Worm (Caenorhabditis elegans) whole organism, L4 larva: ENCODE results near the gene F25B3.4.
A peak's percentile ranks its signal among the peaks of the same experiment; 100 is the strongest.
"Not testable (repeated sequence)": the region's sequence is repeated elsewhere in the genome, so short reads cannot be mapped to it uniquely, and the experiment has no call there.

Source experiments
- D1046.2 ChIP-seq: fragments of 200-800 bp; sonication (Bioruptor generic); IDR thresholded peaks from 2 replicates; pipeline ENCODE4 v1.3.6; 2022; ENCODE audit warnings: missing genetic modification characterization, missing compliant biosample characterization
- F10B5.3 ChIP-seq: sonication (generic microtip); optimal IDR thresholded peaks from 2 replicates; lab custom pipeline; 2016; ENCODE audit warnings: mild to moderate bottlenecking, missing genetic modification characterization, missing compliant biosample characterization
- F26F4.8 ChIP-seq: fragments of 200-800 bp; sonication (Bioruptor generic); conservative IDR thresholded peaks from 2 replicates; pipeline ENCODE4 v1.3.6; 2022; ENCODE audit warnings: missing genetic modification characterization, missing compliant biosample characterization
- Y105C5A.15 ChIP-seq: fragments of 200-800 bp; sonication (Bioruptor generic); IDR thresholded peaks from 2 replicates; pipeline ENCODE4 v1.3.6; 2022; ENCODE audit warnings: missing genetic modification characterization, missing compliant biosample characterization
- Y48G9A.11 ChIP-seq: fragments of 200-800 bp; sonication (Bioruptor generic); IDR thresholded peaks from 2 replicates; pipeline ENCODE4 v1.3.6; 2022; ENCODE audit warnings: missing genetic modification reagents, missing genetic modification characterization, missing compliant biosample characterization
- Y75B8A.6 ChIP-seq: fragments of 200-800 bp; sonication (Bioruptor generic); IDR thresholded peaks from 2 replicates; pipeline ENCODE4 v1.3.6; 2022; ENCODE audit warnings: missing genetic modification reagents, missing genetic modification characterization, missing compliant biosample characterization
- ZK546.5 ChIP-seq, 2 experiments: sonication (generic microtip); optimal IDR thresholded peaks; 2 replicates each; lab custom pipeline; 2017; ENCODE audit warnings: missing biosample characterization in 2 of 2, missing genetic modification characterization in 2 of 2
- aha-1 ChIP-seq: fragments of 150-350 bp; peaks from one replicate; lab custom pipeline; 2014; ENCODE audit warnings: missing biosample characterization, missing genetic modification characterization
- ceh-62 ChIP-seq: sonication (generic microtip); optimal IDR thresholded peaks from 2 replicates; lab custom pipeline; 2017; ENCODE audit warnings: missing biosample characterization, missing genetic modification characterization
- ctbp-1 ChIP-seq: fragments of 200-800 bp; sonication (Bioruptor generic); IDR thresholded peaks from 2 replicates; pipeline ENCODE4 v1.3.6; 2022; ENCODE audit warnings: missing genetic modification reagents, missing genetic modification characterization, missing compliant biosample characterization
- daf-12 ChIP-seq: fragments of 150-350 bp; optimal IDR thresholded peaks from 2 replicates; lab custom pipeline; 2014; ENCODE audit warnings: missing biosample characterization, missing genetic modification reagents, missing genetic modification characterization
- dmd-6 ChIP-seq: fragments of 200-800 bp; sonication (Bioruptor generic); IDR thresholded peaks from 2 replicates; pipeline ENCODE4 v1.3.6; 2022; ENCODE audit warnings: missing genetic modification reagents, missing genetic modification characterization, missing compliant biosample characterization
- egl-43 ChIP-seq: fragments of 200-800 bp; sonication (Bioruptor generic); IDR thresholded peaks from 2 replicates; pipeline ENCODE4 v1.3.6; 2022; ENCODE audit warnings: missing genetic modification reagents, missing genetic modification characterization, missing compliant biosample characterization
- gei-8 ChIP-seq: fragments of 200-800 bp; sonication (Bioruptor generic); optimal IDR thresholded peaks from 2 replicates; lab custom pipeline; 2018; ENCODE audit warnings: mild to moderate bottlenecking, missing genetic modification characterization, missing compliant biosample characterization
- hlh-30 ChIP-seq: sonication (generic microtip); optimal IDR thresholded peaks from 2 replicates; lab custom pipeline; 2017; ENCODE audit warnings: antibody characterized with exemption, mild to moderate bottlenecking, missing genetic modification characterization, missing compliant biosample characterization; ENCODE audit not compliant: insufficient read depth
- lin-1 ChIP-seq: fragments of 200-800 bp; sonication (Bioruptor generic); IDR thresholded peaks from 2 replicates; pipeline ENCODE4 v1.3.6; 2022; ENCODE audit warnings: missing genetic modification reagents, missing genetic modification characterization, missing compliant biosample characterization
- lin-15B ChIP-seq: fragments of 150-350 bp; sonication (generic microtip); optimal IDR thresholded peaks from 3 replicates; lab custom pipeline; 2014; ENCODE audit warnings: missing biosample characterization, missing genetic modification characterization
- lin-29 ChIP-seq: fragments of 200-800 bp; sonication (Bioruptor generic); IDR thresholded peaks from 2 replicates; pipeline ENCODE4 v1.3.6; 2022; ENCODE audit warnings: missing genetic modification reagents, missing genetic modification characterization, missing compliant biosample characterization
- lin-39 ChIP-seq: fragments of 150-350 bp; optimal IDR thresholded peaks from 2 replicates; lab custom pipeline; 2014; ENCODE audit warnings: missing biosample characterization, missing genetic modification reagents, missing genetic modification characterization
- nhr-237 ChIP-seq: sonication (generic microtip); optimal IDR thresholded peaks from 2 replicates; lab custom pipeline; 2017; ENCODE audit warnings: missing biosample characterization, missing genetic modification characterization
- nhr-25 ChIP-seq: sonication (generic microtip); optimal IDR thresholded peaks from 2 replicates; lab custom pipeline; 2017; ENCODE audit warnings: missing genetic modification characterization, mild to moderate bottlenecking, missing compliant biosample characterization, antibody characterized with exemption, moderate library complexity, borderline replicate concordance; ENCODE audit not compliant: insufficient read depth
- nhr-28 ChIP-seq: fragments of 150-350 bp; optimal IDR thresholded peaks from 2 replicates; lab custom pipeline; 2014; ENCODE audit warnings: missing biosample characterization, missing genetic modification characterization
- nhr-41 ChIP-seq: fragments of 200-800 bp; sonication (Bioruptor generic); IDR thresholded peaks from 2 replicates; pipeline ENCODE4 v1.3.6; 2022; ENCODE audit warnings: missing genetic modification reagents, missing genetic modification characterization, missing compliant biosample characterization
- nhr-77 ChIP-seq: fragments of 150-350 bp; optimal IDR thresholded peaks from 2 replicates; lab custom pipeline; 2014; ENCODE audit warnings: missing biosample characterization, missing genetic modification characterization
- pha-4 ChIP-seq, 2 experiments: fragments of 150-350 bp in 1 of 2; fragments of 200-800 bp in 1 of 2; sonication (Bioruptor generic) in 1 of 2; IDR thresholded peaks in 1 of 2; optimal IDR thresholded peaks in 1 of 2; 2 replicates each; pipeline versions ENCODE4 v1.3.6 to Lab custom; 2014 to 2022; ENCODE audit warnings: missing genetic modification characterization in 2 of 2, missing genetic modification reagents in 2 of 2, missing biosample characterization in 1 of 2, missing compliant biosample characterization in 1 of 2
- sdz-12 ChIP-seq: fragments of 200-800 bp; sonication (Bioruptor generic); optimal IDR thresholded peaks from 2 replicates; lab custom pipeline; 2018; ENCODE audit warnings: mild to moderate bottlenecking, missing genetic modification characterization, missing compliant biosample characterization
- set-16 ChIP-seq: fragments of 200-800 bp; sonication (Bioruptor generic); IDR thresholded peaks from 2 replicates; pipeline ENCODE4 v1.3.6; 2022; ENCODE audit warnings: missing genetic modification reagents, missing genetic modification characterization, missing compliant biosample characterization
- spr-1 ChIP-seq: sonication (generic microtip); optimal IDR thresholded peaks from 2 replicates; lab custom pipeline; 2016; ENCODE audit warnings: mild to moderate bottlenecking, missing genetic modification characterization, missing compliant biosample characterization
- unc-130 ChIP-seq: sonication (generic microtip); optimal IDR thresholded peaks from 2 replicates; lab custom pipeline; 2016; ENCODE audit warnings: missing genetic modification reagents, missing genetic modification characterization, missing compliant biosample characterization
- unc-62 ChIP-seq, 3 experiments: fragments of 150-350 bp in 1 of 3; sonication (generic microtip); optimal IDR thresholded peaks in 2 of 3; peaks in 1 of 3; 1 replicate in 1 of 3; 2 replicates in 2 of 3; lab custom pipeline; 2014 to 2017; ENCODE audit warnings: missing biosample characterization in 3 of 3, missing genetic modification characterization in 3 of 3, missing genetic modification reagents in 3 of 3, missing genotype in 1 of 3

Gene F25B3.4

DNA sequence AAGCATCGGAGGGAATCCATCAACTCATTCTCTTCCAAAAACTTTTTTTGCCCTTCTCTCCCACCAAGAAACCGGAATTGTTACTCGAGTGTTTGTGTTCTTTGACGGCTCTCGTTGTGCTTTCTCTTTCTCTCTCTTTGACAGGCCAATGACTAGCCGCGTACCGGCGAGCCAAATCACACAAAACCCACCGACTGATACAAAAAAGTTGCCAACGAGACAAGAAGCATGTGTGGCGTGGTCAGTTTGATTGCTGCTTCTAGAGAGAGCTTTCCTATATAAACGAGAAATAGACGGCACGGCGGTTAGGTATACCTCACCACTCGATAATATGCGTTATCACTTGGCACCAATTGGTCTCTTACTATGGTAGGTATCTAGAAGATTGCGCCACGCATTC, 47.1 kb upstream of the F25B3.4 start, which contains the start of gene pqn-63:
pqn-63 (plus strand) TSS at position 307 of the 400 bp plus-strand sequence.
- TF ChIP-seq nhr-41 (GFP tag; lab: Robert Waterston, UW) (no peak), dmd-6 (peak; percentile 42; the same call in 1 of the 2 replicates)

DNA sequence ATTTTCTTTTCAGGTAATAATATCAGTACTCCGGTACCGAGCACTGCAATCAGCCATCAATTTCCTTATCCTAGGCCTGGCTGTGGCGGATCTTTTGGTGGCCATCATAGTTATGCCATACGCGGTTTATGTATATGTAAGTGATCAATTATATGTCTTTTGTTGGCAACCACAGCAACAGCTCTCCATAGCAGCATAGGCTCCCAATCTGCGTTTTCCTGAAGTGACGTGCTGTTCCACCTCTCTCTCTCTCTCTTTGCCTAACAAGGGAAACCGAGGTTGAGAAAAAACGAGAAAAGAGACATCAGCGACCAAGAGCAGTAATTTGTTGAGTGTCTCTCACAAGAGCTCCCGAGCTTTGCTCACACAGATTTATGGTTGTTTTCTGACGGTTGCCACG, 40.6 kb upstream of the F25B3.4 start:
- no peak for TF ChIP-seq aha-1 (tag; lab: Kevin White, UChicago)
- TF ChIP-seq nhr-28 (tag; lab: Kevin White, UChicago): no peak
- no peak for TF ChIP-seq nhr-25 (tag; lab: Kevin White, UChicago)
- no peak for TF ChIP-seq gei-8 (GFP tag; lab: Kevin White, UChicago)
- peak in 1 of 2 experiments; percentile 92 for TF ChIP-seq unc-62 (GFP tag; optimal IDR thresholded peaks at IDR 0.05 in 1 of 2; lab: Kevin White, UChicago)
- no peak for TF ChIP-seq unc-62 (tag; optimal IDR thresholded peaks at IDR 0.05; lab: Kevin White, UChicago)
- TF ChIP-seq lin-15B (tag; lab: Kevin White, UChicago): no peak
- no peak for TF ChIP-seq spr-1 (tag; lab: Kevin White, UChicago)
- no peak for TF ChIP-seq lin-29 (GFP tag; lab: Robert Waterston, UW)
- TF ChIP-seq lin-39: no peak
- no peak for TF ChIP-seq dmd-6
- TF ChIP-seq egl-43 (GFP tag; lab: Robert Waterston, UW): 0 out of 2 replicates have a peak, but pooled peaks have one; percentile 22
- no peak for TF ChIP-seq ZK546.5 (tag; optimal IDR thresholded peaks at IDR 0.05; lab: Kevin White, UChicago)
- no peak for TF ChIP-seq nhr-77 (tag; lab: Kevin White, UChicago)
- TF ChIP-seq daf-12: no peak
- TF ChIP-seq hlh-30: no peak
- TF ChIP-seq D1046.2 (GFP tag; lab: Robert Waterston, UW): no peak
- no peak for TF ChIP-seq Y75B8A.6
- no peak for TF ChIP-seq sdz-12

DNA sequence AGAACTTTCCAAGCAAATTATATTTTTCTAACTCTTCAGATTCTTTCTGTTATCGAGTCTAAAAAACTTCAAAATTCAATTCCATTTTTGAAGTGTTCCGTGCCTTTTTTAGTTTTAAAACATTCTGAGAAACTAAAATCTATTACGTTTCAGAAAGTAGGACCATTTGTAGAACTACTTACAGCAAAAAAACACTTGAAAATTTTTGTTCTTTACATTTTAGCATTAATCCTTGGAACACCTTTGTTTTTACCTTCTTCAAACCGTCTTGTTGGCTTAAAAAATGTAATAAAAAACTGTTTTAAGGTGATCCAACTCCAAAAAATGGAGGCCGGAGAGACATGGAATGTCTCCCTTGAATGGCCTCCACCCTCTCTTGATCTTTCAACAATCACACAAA, 39.6 kb upstream of the F25B3.4 start, which contains the start of gene dop-2:
dop-2 (plus strand) TSS at position 301 of the 400 bp plus-strand sequence.
- TF ChIP-seq Y105C5A.15 (GFP tag; lab: Robert Waterston, UW) (no peak), nhr-237 (tag; lab: Kevin White, UChicago) (no peak), ceh-62 (tag; lab: Kevin White, UChicago) (no peak), hlh-30 (no peak), ctbp-1 (GFP tag; lab: Robert Waterston, UW) (no peak)

DNA sequence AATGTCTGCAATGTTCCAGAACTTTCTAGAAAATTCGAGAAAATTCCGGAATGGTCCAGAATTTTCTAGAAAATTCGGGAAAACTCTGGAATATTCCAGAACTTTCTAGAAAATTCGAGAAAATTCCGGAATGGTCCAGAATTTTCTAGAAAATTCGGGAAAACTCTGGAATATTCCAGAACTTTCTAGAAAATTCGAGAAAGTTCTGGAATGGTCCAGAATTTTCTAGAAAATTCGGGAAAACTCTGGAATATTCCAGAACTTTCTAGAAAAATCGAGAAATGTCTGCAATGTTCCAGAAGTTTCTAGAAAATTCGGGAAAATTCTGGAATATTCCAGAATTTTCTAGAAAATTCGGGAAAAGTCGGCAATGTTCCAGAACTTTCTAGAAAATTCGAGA, 34.9 kb upstream of the F25B3.4 start:
- 0 out of 2 replicates have a peak, but pooled peaks have one; percentile 27 for TF ChIP-seq pha-4 (GFP tag; IDR thresholded peaks at IDR 0.05; lab: Robert Waterston, UW)
- TF ChIP-seq pha-4 (tag; optimal IDR thresholded peaks at IDR 0.05; lab: Kevin White, UChicago): not testable (repeated sequence)
- TF ChIP-seq Y48G9A.11 (GFP tag; lab: Robert Waterston, UW): 0 out of 2 replicates have a peak, but pooled peaks have one; percentile 11
- TF ChIP-seq lin-1: 0 out of 2 replicates have a peak, but pooled peaks have one; percentile 24
- TF ChIP-seq, all 104 proteins: peak for 3; not testable (repeated sequence) for 101

DNA sequence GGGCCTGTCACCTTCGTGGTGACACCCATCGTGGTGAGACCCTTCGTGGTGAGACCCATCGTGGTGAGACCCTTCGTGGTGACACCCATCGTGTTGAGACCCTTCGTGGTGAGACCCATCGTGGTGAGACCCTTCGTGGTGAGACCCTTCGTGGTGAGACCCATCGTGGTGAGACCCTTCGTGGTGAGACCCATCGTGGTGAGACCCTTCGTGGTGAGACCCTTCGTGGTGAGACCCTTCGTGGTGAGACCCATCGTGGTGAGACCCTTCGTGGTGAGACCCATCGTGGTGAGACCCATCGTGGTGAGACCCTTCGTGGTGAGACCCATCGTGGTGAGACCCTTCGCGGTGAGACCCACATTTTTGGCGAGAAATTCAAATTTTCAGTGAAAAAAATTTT, 33.3 kb upstream of the F25B3.4 start:
- TF ChIP-seq set-16 (GFP tag; lab: Robert Waterston, UW): peak; percentile 69; the same call in 1 of the 2 replicates
- TF ChIP-seq, all 104 proteins: peak for 1; not testable (repeated sequence) for 103

DNA sequence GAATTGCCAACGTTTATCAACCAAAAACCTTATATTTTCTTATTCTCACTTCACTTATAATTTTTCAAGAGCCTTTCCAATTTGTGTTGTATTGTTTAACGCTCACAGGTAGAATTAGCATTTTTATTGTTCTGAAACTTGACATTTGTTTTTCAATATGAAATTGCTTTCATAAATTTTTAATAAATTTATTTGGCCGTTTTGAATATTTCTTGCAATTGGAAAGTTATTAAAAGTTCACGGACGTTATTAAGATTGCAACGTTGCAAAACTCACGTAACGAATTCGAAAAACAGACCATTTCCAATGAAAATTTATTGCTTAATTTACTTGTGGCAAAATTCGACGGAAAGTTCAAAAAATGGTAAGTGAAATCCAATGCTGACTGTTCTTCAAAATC, 21.7 kb upstream of the F25B3.4 start, which contains the start of gene K09G1.2:
K09G1.2 (plus strand) TSS at position 301 of the 400 bp plus-strand sequence.
- TF ChIP-seq F10B5.3: no peak
- TF ChIP-seq unc-130 (GFP tag; lab: Kevin White, UChicago): no peak
- no peak for TF ChIP-seq F26F4.8 (GFP tag; lab: Robert Waterston, UW)
- TF ChIP-seq Y48G9A.11 (GFP tag; lab: Robert Waterston, UW): no peak
